Fruit fly (Drosophila melanogaster): ENCODE data around the gene Ets21C.

The Ets21C gene

DNA sequence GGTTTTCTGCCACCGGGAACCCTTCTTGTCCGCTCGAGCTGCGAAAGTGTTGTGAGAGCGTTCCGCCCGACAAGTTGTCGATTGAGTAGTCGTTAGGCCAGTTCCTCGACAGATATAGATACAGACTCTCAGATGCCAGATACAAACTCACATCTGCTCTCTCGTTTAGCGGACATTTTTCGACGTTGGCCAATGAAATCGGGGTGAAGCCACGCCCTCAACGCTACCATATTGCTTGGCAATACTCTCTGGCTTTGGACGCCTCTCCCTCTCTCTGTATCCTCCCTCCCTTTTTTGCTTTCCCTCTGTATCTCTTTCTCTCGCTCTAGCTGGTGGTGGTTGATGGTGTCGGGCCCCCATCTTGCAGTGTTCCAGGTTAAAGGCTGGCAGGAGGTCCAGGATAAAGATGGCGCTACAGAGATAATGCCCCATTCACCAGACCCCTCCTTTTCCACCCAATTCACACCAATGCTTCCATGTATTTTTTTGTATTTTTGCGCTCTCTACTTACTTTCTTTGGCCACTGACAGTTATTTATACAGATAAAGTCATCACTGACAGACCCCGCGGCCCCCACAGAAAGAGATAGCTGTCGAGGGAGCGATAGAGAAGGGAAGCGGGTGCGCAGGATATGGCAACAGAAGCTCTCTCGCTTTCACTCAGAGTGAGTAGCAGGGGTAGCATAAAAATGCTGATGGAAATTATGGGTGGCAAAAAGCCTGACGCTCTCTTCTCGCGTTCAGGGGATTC lies 42.1 kb upstream of the Ets21C start, which contains the start of gene Gsc:
Gene Gsc (minus strand): TSS at position 51 of the 750 bp plus-strand sequence.
- TF ChIP-seq Doc3 (GFP tag; IDR thresholded peaks at IDR 0.05; ENCODE audit: partially characterized antibody): 0 out of 3 replicates have a peak, but pooled peaks have one; percentile 14
- TF ChIP-seq disco-r (GFP tag; optimal IDR thresholded peaks at IDR 0.05): no peak
- no peak for TF ChIP-seq CG34376 (GFP tag; optimal IDR thresholded peaks at IDR 0.05)
- TF ChIP-seq yki (optimal IDR thresholded peaks at IDR 0.05): peak; percentile 63
- peak; percentile 98 for TF ChIP-seq Nf-YC (tag; optimal IDR thresholded peaks at IDR 0.05)
- peak; percentile 12 for TF ChIP-seq D (optimal IDR thresholded peaks at IDR 0.05)
- TF ChIP-seq D (GFP tag; optimal IDR thresholded peaks at IDR 0.05): no peak
- no peak for TF ChIP-seq CG11723 (GFP tag; optimal IDR thresholded peaks at IDR 0.05)
- peak; percentile 93 for TF ChIP-seq CG1832 (GFP tag; optimal IDR thresholded peaks at IDR 0.05)
- TF ChIP-seq D19B (GFP tag; optimal IDR thresholded peaks at IDR 0.05): no peak
- TF ChIP-seq sens (GFP tag): peak; percentile 27
- no peak for TF ChIP-seq CG17802 (tag; optimal IDR thresholded peaks at IDR 0.05)
- TF ChIP-seq Dll (GFP tag; IDR thresholded peaks at IDR 0.05; ENCODE audit: partially characterized antibody): peak; percentile 48; the same call in 1 of the 4 replicates
- TF ChIP-seq Nf-YB (GFP tag; optimal IDR thresholded peaks at IDR 0.05): peak; percentile 99
- no peak for TF ChIP-seq CG3995 (GFP tag; optimal IDR thresholded peaks at IDR 0.05)
- no peak for TF ChIP-seq CG4820 (GFP tag; optimal IDR thresholded peaks at IDR 0.05)
- TF ChIP-seq CG10543 (GFP tag; optimal IDR thresholded peaks at IDR 0.05): no peak
- TF ChIP-seq Dp (GFP tag; optimal IDR thresholded peaks at IDR 0.05): no peak
- TF ChIP-seq jing (GFP tag; optimal IDR thresholded peaks at IDR 0.05): no peak
- peak; percentile 82 for TF ChIP-seq seq (GFP tag; IDR thresholded peaks at IDR 0.05)
- 0 out of 4 replicates have a peak, but pooled peaks have one; percentile 28 for TF ChIP-seq chinmo (GFP tag; IDR thresholded peaks at IDR 0.05; ENCODE audit: partially characterized antibody)
- TF ChIP-seq CG7839 (tag; optimal IDR thresholded peaks at IDR 0.05): no peak
- TF ChIP-seq hbn (GFP tag; IDR thresholded peaks at IDR 0.05; ENCODE audit: partially characterized antibody): 0 out of 2 replicates have a peak, but pooled peaks have one; percentile 17
- TF ChIP-seq CG7372 (GFP tag; IDR thresholded peaks at IDR 0.05): no peak
- no peak for TF ChIP-seq Jarid2 (GFP tag; optimal IDR thresholded peaks at IDR 0.05)
- TF ChIP-seq Trl (optimal IDR thresholded peaks at IDR 0.05): peak; percentile 78 to 97
- no peak for TF ChIP-seq Trl (GFP tag; optimal IDR thresholded peaks at IDR 0.05)
- peak; percentile 32 for TF ChIP-seq CoRest (tag; optimal IDR thresholded peaks at IDR 0.05)
- TF ChIP-seq ewg (GFP tag; optimal IDR thresholded peaks at IDR 0.05): peak; percentile 48
- TF ChIP-seq twi (tag; optimal IDR thresholded peaks at IDR 0.05): peak; percentile 34
- no peak for TF ChIP-seq pb (GFP tag; optimal IDR thresholded peaks at IDR 0.05)
- peak; percentile 70 for TF ChIP-seq Nf-YA (GFP tag; IDR thresholded peaks at IDR 0.05)
- no peak for TF ChIP-seq CG7928 (GFP tag; optimal IDR thresholded peaks at IDR 0.05)
- peak; percentile 87 for TF ChIP-seq Ets65A (GFP tag)
- TF ChIP-seq fu2 (GFP tag; optimal IDR thresholded peaks at IDR 0.05): no peak
- TF ChIP-seq kni (GFP tag; optimal IDR thresholded peaks at IDR 0.05): peak; percentile 48
- peak; percentile 84 for TF ChIP-seq phol (tag; optimal IDR thresholded peaks at IDR 0.05)
- TF ChIP-seq schlank (tag; optimal IDR thresholded peaks at IDR 0.05): no peak
- no peak for TF ChIP-seq CG4617 (GFP tag; optimal IDR thresholded peaks at IDR 0.05; ENCODE audit: borderline replicate concordance)
- peak; percentile 24 for TF ChIP-seq crol (GFP tag; IDR thresholded peaks at IDR 0.05)
- no peak for TF ChIP-seq CG6813 (GFP tag; optimal IDR thresholded peaks at IDR 0.05)
- TF ChIP-seq ci (GFP tag; IDR thresholded peaks at IDR 0.05): no peak
- no peak for TF ChIP-seq CG18476 (GFP tag; optimal IDR thresholded peaks at IDR 0.05)
- TF ChIP-seq NC2α (GFP tag; optimal IDR thresholded peaks at IDR 0.05): no peak

Data from whole organism, embryonic.